Worm (Caenorhabditis elegans): Measurements from ENCODE around the gene gst-36.
A peak's percentile ranks its signal among the peaks of the same experiment; 100 is the strongest.

Gene gst-36

DNA sequence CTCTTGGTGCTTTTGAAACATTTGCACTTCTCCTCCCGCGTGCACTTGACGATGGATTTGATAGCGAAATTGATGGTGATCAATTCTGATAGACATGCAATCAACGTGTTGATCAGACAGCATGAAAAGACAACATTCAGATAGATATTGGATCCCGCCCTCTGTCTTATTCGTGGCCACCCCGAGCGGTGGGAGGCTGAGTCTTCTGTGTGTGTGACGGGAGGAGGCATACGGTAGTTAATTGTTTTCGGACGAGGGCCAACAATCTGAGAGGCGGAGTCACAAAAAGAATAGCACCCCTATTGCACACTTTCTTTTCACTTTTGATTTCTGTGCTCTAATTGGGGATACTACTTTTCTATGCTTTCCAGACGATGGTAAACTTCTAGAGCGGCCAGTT is 16.8 kb downstream of the gst-36 start:
- TF ChIP-seq mdl-1 (tag; optimal IDR thresholded peaks at IDR 0.05) (no peak), F44E2.7 (GFP tag; IDR thresholded peaks at IDR 0.05) (no peak), duxl-1 (tag; optimal IDR thresholded peaks at IDR 0.05; ENCODE audit: poor library complexity) (no peak), saeg-2 (GFP tag; IDR thresholded peaks at IDR 0.05) (no peak), mep-1 (tag; optimal IDR thresholded peaks at IDR 0.05) (no peak), php-3 (GFP tag; IDR thresholded peaks at IDR 0.05) (no peak), Y5F2A.4 (GFP tag; optimal IDR thresholded peaks at IDR 0.05) (no peak), nhr-6 (tag; optimal IDR thresholded peaks at IDR 0.05) (no peak), lim-7 (GFP tag; IDR thresholded peaks at IDR 0.05) (no peak), egl-27 (tag; optimal IDR thresholded peaks at IDR 0.05) (no peak), daf-8 (GFP tag; IDR thresholded peaks at IDR 0.05) (no peak), zfp-3 (GFP tag; conservative IDR thresholded peaks at IDR 0.05) (no peak), nhr-10 (tag; optimal IDR thresholded peaks at IDR 0.05) (no peak), lin-1 (GFP tag; IDR thresholded peaks at IDR 0.05) (no peak), nhr-48 (tag; optimal IDR thresholded peaks at IDR 0.05) (no peak), Y75B8A.6 (GFP tag; IDR thresholded peaks at IDR 0.05) (no peak), hlh-30 (tag; optimal IDR thresholded peaks at IDR 0.05; ENCODE audit: insufficient read depth) (no peak), ceh-44 (GFP tag; IDR thresholded peaks at IDR 0.05) (no peak)

- no peak for TF ChIP-seq daf-12 (tag; optimal IDR thresholded peaks at IDR 0.05)
- TF ChIP-seq lin-1 (GFP tag; IDR thresholded peaks at IDR 0.05) = no peak
- no peak for TF ChIP-seq daf-16 (GFP tag; optimal IDR thresholded peaks at IDR 0.05)
- TF ChIP-seq daf-16 (tag; optimal IDR thresholded peaks at IDR 0.05) = no peak
- TF ChIP-seq F44E2.7 (GFP tag; IDR thresholded peaks at IDR 0.05) = no peak
- no peak for TF ChIP-seq nhr-237 (tag; optimal IDR thresholded peaks at IDR 0.05)
- no peak for TF ChIP-seq mdt-29 (GFP tag; IDR thresholded peaks at IDR 0.05)
- no peak for TF ChIP-seq saeg-2 (GFP tag; IDR thresholded peaks at IDR 0.05)
- TF ChIP-seq snpc-4 (tag; optimal IDR thresholded peaks at IDR 0.05) = no peak
- TF ChIP-seq lin-13 (GFP tag; optimal IDR thresholded peaks at IDR 0.05) = no peak
- no peak for TF ChIP-seq ceh-82 (tag; optimal IDR thresholded peaks at IDR 0.05)
- no peak for TF ChIP-seq lsy-2 (tag; optimal IDR thresholded peaks at IDR 0.05)
- no peak for TF ChIP-seq lir-3 (tag; optimal IDR thresholded peaks at IDR 0.05)
- no peak for TF ChIP-seq mdl-1 (tag; optimal IDR thresholded peaks at IDR 0.05)
- no peak for TF ChIP-seq unc-39 (tag; optimal IDR thresholded peaks at IDR 0.05)
- TF ChIP-seq aly-2 (tag; optimal IDR thresholded peaks at IDR 0.05) = no peak
- no peak for TF ChIP-seq vab-7 (GFP tag; IDR thresholded peaks at IDR 0.05)
- TF ChIP-seq nhr-76 (tag; optimal IDR thresholded peaks at IDR 0.05) = no peak
- no peak for TF ChIP-seq pha-4 (GFP tag; IDR thresholded peaks at IDR 0.05)
- no peak for TF ChIP-seq pha-4 (tag; optimal IDR thresholded peaks at IDR 0.05)
- no peak for TF ChIP-seq hif-1 (tag; optimal IDR thresholded peaks at IDR 0.05)
- TF ChIP-seq lin-38 (GFP tag; IDR thresholded peaks at IDR 0.05) = no peak
Observed at ce11 chrX:9843568-9843967, 19.2 kb downstream of the gst-36 start.

- TF ChIP-seq hlh-11 (tag; optimal IDR thresholded peaks at IDR 0.05) = peak; percentile 27
- TF ChIP-seq ceh-32 (tag; optimal IDR thresholded peaks at IDR 0.05; ENCODE audit: poor library complexity) = no peak
- no peak for TF ChIP-seq ctbp-1 (GFP tag; IDR thresholded peaks at IDR 0.05)
- TF ChIP-seq unc-62 (GFP tag; optimal IDR thresholded peaks at IDR 0.05 in 1 of 2) = peak in 1 of 2 experiments; percentile 87
- no peak for TF ChIP-seq unc-62 (tag; optimal IDR thresholded peaks at IDR 0.05)
- TF ChIP-seq nhr-76 (tag; optimal IDR thresholded peaks at IDR 0.05) = no peak
- no peak for TF ChIP-seq ceh-62 (tag; optimal IDR thresholded peaks at IDR 0.05)
- TF ChIP-seq ceh-82 (tag; optimal IDR thresholded peaks at IDR 0.05) = no peak
- peak; percentile 38 for TF ChIP-seq aha-1 (tag)
- TF ChIP-seq nhr-42 (GFP tag; IDR thresholded peaks at IDR 0.05) = no peak
- peak in 1 of 2 experiments; percentile 79 for TF ChIP-seq daf-16 (GFP tag; optimal IDR thresholded peaks at IDR 0.05)
- no peak for TF ChIP-seq daf-16 (tag; optimal IDR thresholded peaks at IDR 0.05)
Observed at ce11 chrX:9842102-9842501, 20.7 kb downstream of the gst-36 start.

Data from whole organism, L4 larva.